Worm (Caenorhabditis elegans) whole organism, midembryonic: ENCODE data around the gene T08G5.1.

Experiments
- flt-1 ChIP-seq: fragments of 200-800 bp; sonication (Bioruptor generic); IDR thresholded peaks from 2 replicates; pipeline ENCODE4 v1.3.6; 2022; ENCODE audit warnings: missing genetic modification characterization, missing compliant biosample characterization
- klf-2 ChIP-seq: fragments of 200-800 bp; sonication (Bioruptor generic); conservative IDR thresholded peaks from 2 replicates; pipeline ENCODE4 v1.3.6; 2022; ENCODE audit warnings: missing genetic modification reagents, missing genetic modification characterization, missing compliant biosample characterization
- med-1 ChIP-seq: sonication (generic microtip); optimal IDR thresholded peaks from 2 replicates; lab custom pipeline; 2017; ENCODE audit warnings: missing genetic modification characterization, mild to moderate bottlenecking, missing compliant biosample characterization, antibody characterized with exemption, missing genetic modification reagents; ENCODE audit not compliant: insufficient read depth
- ztf-23 ChIP-seq: fragments of 200-800 bp; sonication (Bioruptor generic); IDR thresholded peaks from 2 replicates; pipeline ENCODE4 v1.3.6; 2022; ENCODE audit warnings: missing genetic modification reagents, missing genetic modification characterization, missing compliant biosample characterization
- ztf-29 ChIP-seq: fragments of 200-800 bp; sonication (Bioruptor generic); IDR thresholded peaks from 2 replicates; pipeline ENCODE4 v1.3.6; 2022; ENCODE audit warnings: missing genetic modification reagents, missing genetic modification characterization, missing compliant biosample characterization

DNA sequence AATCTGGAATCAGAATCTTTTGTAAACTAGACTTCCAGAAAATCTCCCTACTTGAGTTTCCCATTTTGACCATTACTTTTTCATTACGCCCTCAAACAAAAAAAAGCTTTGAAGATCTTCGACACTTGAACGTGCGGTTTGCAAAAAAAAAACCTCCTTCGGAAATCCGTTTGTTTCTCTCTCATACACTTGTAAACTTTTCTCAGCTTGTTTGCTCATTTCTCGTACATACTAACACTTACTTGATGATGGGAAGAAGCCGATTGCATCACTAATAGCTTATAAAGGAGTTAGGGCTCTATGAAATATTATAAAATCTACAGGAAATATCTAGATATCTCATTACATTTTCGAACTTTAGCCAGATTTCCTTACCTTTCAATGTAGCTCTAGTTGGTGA is 16.6 kb upstream of the T08G5.1 start:
- TF ChIP-seq flt-1 (GFP tag; lab: Robert Waterston, UW) (no peak), ztf-29 (GFP tag; lab: Robert Waterston, UW) (no peak), klf-2 (GFP tag; lab: Robert Waterston, UW) (no peak), ztf-23 (GFP tag; lab: Robert Waterston, UW) (no peak), med-1 (no peak)
